Worm (Caenorhabditis elegans): Measurements from ENCODE around the gene C29E4.15.
"Not testable (repeated sequence)": the region's sequence is repeated elsewhere in the genome, so short reads cannot be mapped to it uniquely, and the experiment has no call there.

DNA sequence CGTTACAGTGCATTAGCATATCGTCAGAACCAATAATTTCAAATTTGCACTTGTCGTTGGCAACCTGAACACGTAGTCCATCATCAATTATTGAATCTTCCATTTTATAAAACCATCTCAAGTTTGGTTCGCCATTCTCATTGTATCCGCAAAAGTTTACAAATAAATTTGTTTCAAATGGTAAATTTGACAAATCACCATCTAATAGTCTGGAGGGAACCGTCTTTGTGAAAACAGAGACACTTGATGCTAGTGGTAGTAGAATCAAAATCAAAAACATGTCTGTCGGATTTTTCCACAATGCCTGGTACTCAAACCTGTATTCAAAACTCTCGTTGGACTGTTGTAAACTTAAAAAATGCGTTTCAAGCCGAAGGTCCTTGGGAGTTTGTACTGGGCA is 11.9 kb downstream of the C29E4.15 start, which contains the start of gene F54H12.2:
- not testable (repeated sequence) for TF ChIP-seq lsy-2 (tag; optimal IDR thresholded peaks at IDR 0.05); snpc-4 (tag; optimal IDR thresholded peaks at IDR 0.05); nhr-2 (tag; optimal IDR thresholded peaks at IDR 0.05); pha-4 (tag; optimal IDR thresholded peaks at IDR 0.05); ztf-11 (tag; optimal IDR thresholded peaks at IDR 0.05); nhr-28 (tag; optimal IDR thresholded peaks at IDR 0.05); nhr-237 (tag; optimal IDR thresholded peaks at IDR 0.05); sptf-1 (tag; optimal IDR thresholded peaks at IDR 0.05); bed-3 (GFP tag; optimal IDR thresholded peaks at IDR 0.05); unc-62 (GFP tag; optimal IDR thresholded peaks at IDR 0.05)

Measured in whole organism, mixed stage, embryonic.